Worm (Caenorhabditis elegans): Measurements from ENCODE around the gene vang-1.

The vang-1 gene

ce11 chrX:2939526-2939925 is 53.9 kb downstream of the vang-1 start:
- TF ChIP-seq hmg-11 (tag; optimal IDR thresholded peaks at IDR 0.05) (peak; percentile 43), snpc-4 (tag; optimal IDR thresholded peaks at IDR 0.05) (peak; percentile 7), daf-12 (tag; optimal IDR thresholded peaks at IDR 0.05) (no peak), ama-1 (optimal IDR thresholded peaks at IDR 0.05) (no peak), elt-3 (tag; optimal IDR thresholded peaks at IDR 0.05) (no peak), nhr-25 (tag; optimal IDR thresholded peaks at IDR 0.05) (no peak), nhr-76 (tag; optimal IDR thresholded peaks at IDR 0.05) (no peak), pha-4 (tag; optimal IDR thresholded peaks at IDR 0.05) (peak; percentile 86), fkh-10 (GFP tag; optimal IDR thresholded peaks at IDR 0.05) (no peak), mml-1 (tag; optimal IDR thresholded peaks at IDR 0.05) (no peak), elt-2 (tag; optimal IDR thresholded peaks at IDR 0.05) (peak; percentile 19), nhr-11 (tag; optimal IDR thresholded peaks at IDR 0.05) (no peak)
